Worm (Caenorhabditis elegans): ENCODE results near the gene sqv-6.

Gene sqv-6

ce11 chrV:964739-965283 is at the start of gene sqv-6:
TSS of gene sqv-6 (minus strand) at chrV:964789.
- TF ChIP-seq dve-1 (tag; optimal IDR thresholded peaks at IDR 0.05) = no peak
- TF ChIP-seq nfya-1 (tag; optimal IDR thresholded peaks at IDR 0.05) = peak; percentile 77
- peak; percentile 0 for TF ChIP-seq pax-1 (tag; optimal IDR thresholded peaks at IDR 0.05)

- no peak for TF ChIP-seq hlh-13 (GFP tag; optimal IDR thresholded peaks at IDR 0.05)
- no peak for TF ChIP-seq tbx-7 (tag; optimal IDR thresholded peaks at IDR 0.05)
- TF ChIP-seq syd-9 (tag; optimal IDR thresholded peaks at IDR 0.05) = no peak
- TF ChIP-seq ttx-3 (tag; optimal IDR thresholded peaks at IDR 0.05) = no peak
- TF ChIP-seq T23F11.4 (GFP tag; optimal IDR thresholded peaks at IDR 0.05) = no peak
- no peak for TF ChIP-seq ceh-19 (GFP tag; optimal IDR thresholded peaks at IDR 0.05)
- no peak for TF ChIP-seq ceh-48 (tag; optimal IDR thresholded peaks at IDR 0.05)
- TF ChIP-seq pqm-1 (tag; optimal IDR thresholded peaks at IDR 0.05) = no peak
Measured at ce11 chrV:1013637-1014036, 49.0 kb upstream of the sqv-6 start.

- TF ChIP-seq ets-4 (tag; optimal IDR thresholded peaks at IDR 0.05) (no peak), eyg-1 (tag; optimal IDR thresholded peaks at IDR 0.05) (no peak), pros-1 (tag; optimal IDR thresholded peaks at IDR 0.05) (no peak), fkh-10 (GFP tag; optimal IDR thresholded peaks at IDR 0.05) (no peak), ceh-30 (tag; optimal IDR thresholded peaks at IDR 0.05) (no peak), ceh-6 (GFP tag; optimal IDR thresholded peaks at IDR 0.05) (no peak), F13H6.1 (tag; optimal IDR thresholded peaks at IDR 0.05) (no peak), dve-1 (tag; optimal IDR thresholded peaks at IDR 0.05) (no peak), hlh-30 (tag; optimal IDR thresholded peaks at IDR 0.05; ENCODE audit: insufficient read depth) (no peak), ama-1 (optimal IDR thresholded peaks at IDR 0.05) (no peak), sox-2 (GFP tag; IDR thresholded peaks at IDR 0.05) (no peak), dmd-4 (tag; optimal IDR thresholded peaks at IDR 0.05; ENCODE audit: borderline replicate concordance) (no peak)
Measured at ce11 chrV:1009037-1009436, 44.4 kb upstream of the sqv-6 start.

- TF ChIP-seq ceh-30 (tag; optimal IDR thresholded peaks at IDR 0.05) (no peak), ama-1 (optimal IDR thresholded peaks at IDR 0.05) (no peak), ceh-14 (tag; optimal IDR thresholded peaks at IDR 0.05) (no peak), dmd-4 (tag; optimal IDR thresholded peaks at IDR 0.05; ENCODE audit: borderline replicate concordance) (no peak), Y22D7AL.16 (tag; optimal IDR thresholded peaks at IDR 0.05) (no peak), hlh-6 (tag; optimal IDR thresholded peaks at IDR 0.05) (no peak), ceh-2 (tag; optimal IDR thresholded peaks at IDR 0.05) (no peak), unc-3 (GFP tag; conservative IDR thresholded peaks at IDR 0.05) (no peak), unc-3 (tag; optimal IDR thresholded peaks at IDR 0.05) (no peak)
Measured at ce11 chrV:1008503-1008902, 43.9 kb upstream of the sqv-6 start, which contains the start of gene ergo-1. TSS of gene ergo-1 (plus strand) at chrV:1008803.

ce11 chrV:1005877-1006276 is 41.3 kb upstream of the sqv-6 start:
- TF ChIP-seq elt-2 (tag; optimal IDR thresholded peaks at IDR 0.05) (peak; percentile 89), fkh-6 (tag; optimal IDR thresholded peaks at IDR 0.05) (no peak)

ce11 chrV:1003826-1004225 is 39.2 kb upstream of the sqv-6 start:
- TF ChIP-seq unc-3 (GFP tag; conservative IDR thresholded peaks at IDR 0.05) (0 out of 2 replicates have a peak, but pooled peaks have one; percentile 20), unc-3 (tag; optimal IDR thresholded peaks at IDR 0.05) (peak; percentile 90), ceh-2 (tag; optimal IDR thresholded peaks at IDR 0.05) (peak; percentile 99), tbx-2 (tag; optimal IDR thresholded peaks at IDR 0.05) (peak; percentile 98), ceh-45 (GFP tag; IDR thresholded peaks at IDR 0.05) (no peak), ceh-30 (tag; optimal IDR thresholded peaks at IDR 0.05) (no peak), ceh-22 (tag; optimal IDR thresholded peaks at IDR 0.05) (no peak), gmeb-2 (tag; optimal IDR thresholded peaks at IDR 0.05) (peak; percentile 41), pag-3 (tag; optimal IDR thresholded peaks at IDR 0.05; ENCODE audit: borderline replicate concordance) (peak; percentile 79), fkh-10 (GFP tag; optimal IDR thresholded peaks at IDR 0.05) (no peak), npax-4 (tag; optimal IDR thresholded peaks at IDR 0.05) (peak; percentile 29), eyg-1 (tag; optimal IDR thresholded peaks at IDR 0.05) (peak; percentile 94), ref-2 (tag; optimal IDR thresholded peaks at IDR 0.05) (peak; percentile 97), nfya-1 (tag; optimal IDR thresholded peaks at IDR 0.05) (peak; percentile 34), hlh-8 (tag; optimal IDR thresholded peaks at IDR 0.05) (peak; percentile 95), ceh-19 (GFP tag; optimal IDR thresholded peaks at IDR 0.05) (peak; percentile 80), ttx-3 (tag; optimal IDR thresholded peaks at IDR 0.05) (peak; percentile 86), unc-86 (tag; optimal IDR thresholded peaks at IDR 0.05) (peak; percentile 89), sox-2 (GFP tag; IDR thresholded peaks at IDR 0.05) (no peak), C08G9.2 (tag; optimal IDR thresholded peaks at IDR 0.05) (peak; percentile 97), elt-4 (tag; optimal IDR thresholded peaks at IDR 0.05) (no peak), ceh-9 (tag; optimal IDR thresholded peaks at IDR 0.05) (no peak), hlh-6 (tag; optimal IDR thresholded peaks at IDR 0.05) (peak; percentile 36)
